Fruit fly (Drosophila melanogaster): ENCODE results near the gene NAAT1.
A peak's percentile ranks its signal among the peaks of the same experiment; 100 is the strongest.

The NAAT1 gene

DNA sequence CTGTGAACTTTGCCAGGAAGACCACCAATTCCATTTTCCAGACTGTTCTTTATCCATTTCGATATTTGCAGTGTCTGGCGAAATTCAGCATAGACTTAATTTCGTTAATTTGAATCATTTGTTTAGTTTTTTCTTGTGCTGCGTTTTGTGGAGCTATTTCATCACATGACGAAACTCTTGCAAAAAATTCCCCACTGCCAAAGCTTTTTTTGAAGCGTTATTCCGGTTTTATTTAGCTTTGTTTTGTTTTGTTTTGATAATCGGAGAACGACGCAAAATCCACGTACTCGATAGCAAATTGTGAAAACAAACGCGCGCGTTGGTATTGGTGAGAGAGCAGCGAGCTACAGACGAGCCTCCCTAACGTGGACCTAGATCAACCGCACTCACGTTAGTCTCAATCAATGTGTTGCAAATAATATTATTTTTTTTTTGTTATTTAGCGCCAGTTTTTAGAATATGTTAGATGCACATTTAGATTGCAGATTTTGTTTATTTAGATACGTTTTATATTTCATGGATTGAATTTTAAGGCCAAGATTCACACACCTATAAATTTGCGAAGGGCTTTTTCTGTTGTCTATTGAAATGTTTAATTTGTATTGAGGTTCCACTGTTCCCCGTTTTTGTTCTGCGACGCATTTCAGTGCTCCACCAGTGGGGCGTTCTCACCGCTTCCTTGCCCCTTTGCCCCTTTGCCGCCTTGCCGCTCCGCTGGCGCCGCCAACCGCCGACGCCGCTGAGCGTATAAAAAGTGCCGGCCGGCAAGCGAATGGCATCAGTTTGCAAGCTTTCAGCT is 19.3 kb upstream of the NAAT1 start (continued):
- TF ChIP-seq esg (GFP tag; conservative IDR thresholded peaks at IDR 0.05) (peak; percentile 79), tio (GFP tag; optimal IDR thresholded peaks at IDR 0.05) (peak; percentile 81), CG16813 (GFP tag; IDR thresholded peaks at IDR 0.05; ENCODE audit: partially characterized antibody) (no peak), CG15601 (tag; optimal IDR thresholded peaks at IDR 0.05) (no peak), sug (tag; optimal IDR thresholded peaks at IDR 0.05) (peak; percentile 85), vfl (GFP tag; optimal IDR thresholded peaks at IDR 0.05) (peak; percentile 39), CG8290 (GFP tag; optimal IDR thresholded peaks at IDR 0.05) (no peak), CG8290 (tag; optimal IDR thresholded peaks at IDR 0.05) (peak in 1 of 2 experiments; percentile 38), sens-2 (GFP tag; IDR thresholded peaks at IDR 0.05) (no peak), CG30403 (GFP tag; optimal IDR thresholded peaks at IDR 0.05) (peak; percentile 89), CG7556 (GFP tag; optimal IDR thresholded peaks at IDR 0.05) (peak; percentile 86), lola (GFP tag; optimal IDR thresholded peaks at IDR 0.05) (no peak), CG31224 (GFP tag; IDR thresholded peaks at IDR 0.05) (peak; percentile 78), sim (GFP tag; IDR thresholded peaks at IDR 0.05) (no peak), onecut (GFP tag; IDR thresholded peaks at IDR 0.05) (peak; percentile 64), al (GFP tag; IDR thresholded peaks at IDR 0.05) (peak; percentile 84), z (GFP tag; IDR thresholded peaks at IDR 0.05) (no peak), CG18476 (GFP tag; optimal IDR thresholded peaks at IDR 0.05) (peak; percentile 51), Opbp (GFP tag; IDR thresholded peaks at IDR 0.05; ENCODE audit: partially characterized antibody) (no peak), CkIIα-i1 (GFP tag; IDR thresholded peaks at IDR 0.05) (no peak), CG15514 (GFP tag; optimal IDR thresholded peaks at IDR 0.05) (peak; percentile 75), CG17612 (GFP tag; IDR thresholded peaks at IDR 0.05) (no peak; the same call in 1 of the 2 replicates), CG18619 (GFP tag; optimal IDR thresholded peaks at IDR 0.05) (peak; percentile 79), insv (GFP tag; optimal IDR thresholded peaks at IDR 0.05) (peak in 1 of 2 experiments; percentile 12), Atf3 (GFP tag; optimal IDR thresholded peaks at IDR 0.05) (peak; percentile 16), row (GFP tag; IDR thresholded peaks at IDR 0.05) (peak; percentile 96), Aef1 (GFP tag; IDR thresholded peaks at IDR 0.05) (peak; percentile 86), grau (tag; optimal IDR thresholded peaks at IDR 0.05) (peak; percentile 97), Optix (GFP tag; IDR thresholded peaks at IDR 0.05) (peak; percentile 46; the same call in 1 of the 3 replicates), CG7372 (GFP tag; IDR thresholded peaks at IDR 0.05) (peak; percentile 87), her (GFP tag; optimal IDR thresholded peaks at IDR 0.05) (peak; percentile 61), CG1602 (GFP tag; optimal IDR thresholded peaks at IDR 0.05) (peak; percentile 71), ac (GFP tag; optimal IDR thresholded peaks at IDR 0.05) (no peak), CG8359 (GFP tag; optimal IDR thresholded peaks at IDR 0.05; ENCODE audit: borderline replicate concordance) (peak; percentile 18), CG12744 (GFP tag; optimal IDR thresholded peaks at IDR 0.05) (peak; percentile 41), CG34376 (GFP tag; optimal IDR thresholded peaks at IDR 0.05) (peak; percentile 90), trh (GFP tag; optimal IDR thresholded peaks at IDR 0.05) (peak; percentile 9), peb (GFP tag; IDR thresholded peaks at IDR 0.05) (peak; percentile 62), CG3726 (GFP tag; IDR thresholded peaks at IDR 0.05) (peak; percentile 66; the same call in 1 of the 3 replicates), rib (GFP tag; IDR thresholded peaks at IDR 0.05) (peak; percentile 65; the same call in 1 of the 2 replicates), Bgb (GFP tag; IDR thresholded peaks at IDR 0.05; ENCODE audit: partially characterized antibody) (no peak), sd (tag; optimal IDR thresholded peaks at IDR 0.05) (peak; percentile 70), eyg (GFP tag; optimal IDR thresholded peaks at IDR 0.05) (peak; percentile 19), CG10654 (GFP tag; optimal IDR thresholded peaks at IDR 0.05) (peak; percentile 35), lilli (GFP tag; optimal IDR thresholded peaks at IDR 0.05) (peak; percentile 89), bbx (GFP tag; IDR thresholded peaks at IDR 0.05; ENCODE audit: partially characterized antibody) (no peak), zen2 (GFP tag; IDR thresholded peaks at IDR 0.05; ENCODE audit: partially characterized antibody) (no peak), CG8765 (GFP tag; IDR thresholded peaks at IDR 0.05) (peak; percentile 25; the same call in 1 of the 2 replicates), corto (GFP tag; optimal IDR thresholded peaks at IDR 0.05) (peak; percentile 33)

All from whole organism, embryonic.